Worm (Caenorhabditis elegans) whole organism, young adult: ENCODE results near the gene yap-1.

Experiments used
- C06A6.2 ChIP-seq: fragments of 200-800 bp; sonication (Bioruptor generic); conservative IDR thresholded peaks from 2 replicates; pipeline ENCODE4 v1.3.6; 2022; ENCODE audit warnings: missing genetic modification characterization, missing compliant biosample characterization
- F33H1.4 ChIP-seq: fragments of 200-800 bp; sonication (Bioruptor generic); IDR thresholded peaks from 2 replicates; pipeline ENCODE4 v1.3.6; 2022; ENCODE audit warnings: missing genetic modification reagents, missing genetic modification characterization, missing compliant biosample characterization
- F37B4.10 ChIP-seq: fragments of 200-800 bp; sonication (Bioruptor generic); IDR thresholded peaks from 2 replicates; pipeline ENCODE4 v1.3.6; 2022; ENCODE audit warnings: missing genetic modification characterization, missing compliant biosample characterization
- F55B11.4 ChIP-seq: sonication (generic microtip); optimal IDR thresholded peaks from 2 replicates; lab custom pipeline; 2016; ENCODE audit warnings: missing compliant biosample characterization, missing genetic modification characterization, borderline replicate concordance; ENCODE audit not compliant: insufficient read depth
- F57A8.1 ChIP-seq: fragments of 200-800 bp; sonication (Bioruptor generic); optimal IDR thresholded peaks from 2 replicates; lab custom pipeline; 2018; ENCODE audit warnings: mild to moderate bottlenecking, missing genetic modification characterization, moderate library complexity, missing compliant biosample characterization
- F57C9.4 ChIP-seq: sonication (generic microtip); optimal IDR thresholded peaks from 2 replicates; lab custom pipeline; 2017; ENCODE audit warnings: mild to moderate bottlenecking, missing genetic modification characterization, missing compliant biosample characterization
- T26A5.8 ChIP-seq: sonication (generic microtip); optimal IDR thresholded peaks from 2 replicates; lab custom pipeline; 2016; ENCODE audit warnings: missing genetic modification characterization, missing compliant biosample characterization
- Y53F4B.3 ChIP-seq: fragments of 200-800 bp; sonication (Bioruptor generic); IDR thresholded peaks from 2 replicates; pipeline ENCODE4 v1.3.6; 2022; ENCODE audit warnings: missing genetic modification reagents, missing genetic modification characterization, missing compliant biosample characterization
- Y67H2A.10 ChIP-seq: fragments of 200-800 bp; sonication (Bioruptor generic); conservative IDR thresholded peaks from 2 replicates; pipeline ENCODE4 v1.3.6; 2022; ENCODE audit warnings: missing genetic modification reagents, missing genetic modification characterization, missing compliant biosample characterization
- Y79H2A.3 ChIP-seq: fragments of 200-800 bp; sonication (Bioruptor generic); conservative IDR thresholded peaks from 2 replicates; pipeline ENCODE4 v1.3.6; 2022; ENCODE audit warnings: missing genetic modification reagents, missing genetic modification characterization, missing compliant biosample characterization
- ZK185.1 ChIP-seq: sonication (generic microtip); optimal IDR thresholded peaks from 2 replicates; lab custom pipeline; 2016; ENCODE audit warnings: mild to moderate bottlenecking, missing genetic modification characterization, missing compliant biosample characterization; ENCODE audit not compliant: poor library complexity, severe bottlenecking
- atf-7 ChIP-seq: sonication (generic microtip); optimal IDR thresholded peaks from 2 replicates; lab custom pipeline; 2017; ENCODE audit warnings: mild to moderate bottlenecking, missing genetic modification characterization, missing compliant biosample characterization
- attf-3 ChIP-seq: fragments of 200-800 bp; sonication (Bioruptor generic); conservative IDR thresholded peaks from 2 replicates; pipeline ENCODE4 v1.3.6; 2022; ENCODE audit warnings: missing genetic modification reagents, missing genetic modification characterization, missing compliant biosample characterization
- ceh-100 ChIP-seq: fragments of 200-800 bp; sonication (Bioruptor generic); IDR thresholded peaks from 2 replicates; pipeline ENCODE4 v1.3.6; 2022; ENCODE audit warnings: missing genetic modification reagents, missing genetic modification characterization, missing compliant biosample characterization
- ceh-27 ChIP-seq: fragments of 200-800 bp; sonication (Bioruptor generic); optimal IDR thresholded peaks from 2 replicates; lab custom pipeline; 2018; ENCODE audit warnings: mild to moderate bottlenecking, missing genetic modification characterization, moderate library complexity, missing compliant biosample characterization
- dox-1 ChIP-seq: fragments of 200-800 bp; sonication (Bioruptor generic); IDR thresholded peaks from 2 replicates; pipeline ENCODE4 v1.3.6; 2022; ENCODE audit warnings: missing genetic modification reagents, missing genetic modification characterization, missing compliant biosample characterization
- dpff-1 ChIP-seq: sonication (generic microtip); optimal IDR thresholded peaks from 2 replicates; lab custom pipeline; 2017; ENCODE audit warnings: mild to moderate bottlenecking, missing genetic modification characterization, missing compliant biosample characterization
- efl-1 ChIP-seq: fragments of 150-350 bp; optimal IDR thresholded peaks from 2 replicates; lab custom pipeline; 2014; ENCODE audit warnings: missing biosample characterization, missing genetic modification reagents, missing genetic modification characterization
- egl-18 ChIP-seq: fragments of 200-800 bp; sonication (Bioruptor generic); IDR thresholded peaks from 2 replicates; pipeline ENCODE4 v1.3.6; 2022; ENCODE audit warnings: missing genetic modification reagents, missing genetic modification characterization, missing compliant biosample characterization
- egrh-3 ChIP-seq: fragments of 200-800 bp; sonication (Bioruptor generic); IDR thresholded peaks from 2 replicates; pipeline ENCODE4 v1.3.6; 2022; ENCODE audit warnings: missing genetic modification reagents, missing genetic modification characterization, missing compliant biosample characterization
- hmg-20 ChIP-seq: fragments of 200-800 bp; sonication (Bioruptor generic); IDR thresholded peaks from 2 replicates; pipeline ENCODE4 v1.3.6; 2022; ENCODE audit warnings: missing genetic modification reagents, missing genetic modification characterization, missing compliant biosample characterization
- lag-1 ChIP-seq: fragments of 200-800 bp; sonication (Bioruptor generic); IDR thresholded peaks from 2 replicates; pipeline ENCODE4 v1.3.6; 2022; ENCODE audit warnings: missing genetic modification reagents, missing genetic modification characterization, missing compliant biosample characterization
- let-526 ChIP-seq: fragments of 200-800 bp; sonication (Bioruptor generic); IDR thresholded peaks from 2 replicates; pipeline ENCODE4 v1.3.6; 2022; ENCODE audit warnings: missing genetic modification reagents, missing genetic modification characterization, missing compliant biosample characterization
- let-607 ChIP-seq, 2 experiments: fragments of 200-800 bp in 1 of 2; sonication (Bioruptor generic) in 1 of 2; sonication (generic microtip) in 1 of 2; optimal IDR thresholded peaks; 2 replicates each; lab custom pipeline; 2016 to 2018; ENCODE audit warnings: mild to moderate bottlenecking in 2 of 2, missing compliant biosample characterization in 2 of 2, missing genetic modification characterization in 2 of 2, moderate library complexity in 2 of 2, missing genotype in 1 of 2
- lin-26 ChIP-seq: fragments of 200-800 bp; sonication (Bioruptor generic); IDR thresholded peaks from 2 replicates; pipeline ENCODE4 v1.3.6; 2022; ENCODE audit warnings: missing genetic modification reagents, missing genetic modification characterization, missing compliant biosample characterization
- lin-35 ChIP-seq, 3 experiments: fragments of 150-350 bp in 2 of 3; sonication (generic microtip) in 1 of 3; optimal IDR thresholded peaks; 2 replicates each; lab custom pipeline; 2014 to 2018; ENCODE audit warnings: missing biosample characterization in 3 of 3, missing genetic modification characterization in 3 of 3, missing genetic modification reagents in 3 of 3
- lin-54 ChIP-seq: fragments of 200-800 bp; sonication (Bioruptor generic); optimal IDR thresholded peaks from 2 replicates; lab custom pipeline; 2018; ENCODE audit warnings: mild to moderate bottlenecking, missing genetic modification characterization, missing compliant biosample characterization
- madf-10 ChIP-seq: sonication (generic microtip); optimal IDR thresholded peaks from 2 replicates; lab custom pipeline; 2016; ENCODE audit warnings: mild to moderate bottlenecking, missing genetic modification characterization, missing compliant biosample characterization
- madf-8 ChIP-seq: fragments of 200-800 bp; sonication (Bioruptor generic); conservative IDR thresholded peaks from 2 replicates; pipeline ENCODE4 v1.3.6; 2022; ENCODE audit warnings: missing genetic modification reagents, missing genetic modification characterization, missing compliant biosample characterization
- mcd-1 ChIP-seq: fragments of 200-800 bp; sonication (Bioruptor generic); IDR thresholded peaks from 2 replicates; pipeline ENCODE4 v1.3.6; 2022; ENCODE audit warnings: missing genetic modification reagents, missing genetic modification characterization, missing compliant biosample characterization
- nhr-120 ChIP-seq: fragments of 200-800 bp; sonication (Bioruptor generic); IDR thresholded peaks from 2 replicates; pipeline ENCODE4 v1.3.6; 2022; ENCODE audit warnings: missing genetic modification characterization, missing compliant biosample characterization
- nhr-80 ChIP-seq: sonication (generic microtip); optimal IDR thresholded peaks from 2 replicates; lab custom pipeline; 2016; ENCODE audit warnings: missing genetic modification characterization, missing compliant biosample characterization
- pbrm-1 ChIP-seq: fragments of 200-800 bp; sonication (Bioruptor generic); IDR thresholded peaks from 2 replicates; pipeline ENCODE4 v1.3.6; 2022; ENCODE audit warnings: missing genetic modification reagents, missing genetic modification characterization, missing compliant biosample characterization
- sea-2 ChIP-seq: fragments of 200-800 bp; sonication (Bioruptor generic); IDR thresholded peaks from 2 replicates; pipeline ENCODE4 v1.3.6; 2022; ENCODE audit warnings: missing genetic modification characterization, missing compliant biosample characterization
- zfh-2 ChIP-seq: fragments of 200-800 bp; sonication (Bioruptor generic); conservative IDR thresholded peaks from 2 replicates; pipeline ENCODE4 v1.3.6; 2022; ENCODE audit warnings: missing genetic modification reagents, missing genetic modification characterization, missing compliant biosample characterization
- zim-3 ChIP-seq: sonication (generic microtip); optimal IDR thresholded peaks from 2 replicates; lab custom pipeline; 2017; ENCODE audit warnings: mild to moderate bottlenecking, missing genetic modification characterization, moderate library complexity, missing compliant biosample characterization
- ztf-28 ChIP-seq: fragments of 200-800 bp; sonication (Bioruptor generic); IDR thresholded peaks from 2 replicates; pipeline ENCODE4 v1.3.6; 2022; ENCODE audit warnings: missing genetic modification reagents, missing genetic modification characterization, missing compliant biosample characterization
- ztf-6 ChIP-seq: fragments of 200-800 bp; sonication (Bioruptor generic); IDR thresholded peaks from 2 replicates; pipeline ENCODE4 v1.3.6; 2022; ENCODE audit warnings: missing genetic modification reagents, missing genetic modification characterization, missing compliant biosample characterization

The yap-1 gene

ce11 chrX:10691643-10692042, at the start of gene yap-1:
Gene yap-1 (plus strand): TSS chrX:10691943.
- TF ChIP-seq nhr-120 (GFP tag; lab: Robert Waterston, UW) (no peak), madf-10 (no peak), Y53F4B.3 (GFP tag; lab: Robert Waterston, UW) (no peak), lin-54 (GFP tag; lab: Kevin White, UChicago) (no peak), efl-1 (no peak), Y67H2A.10 (GFP tag; lab: Robert Waterston, UW) (no peak), lin-26 (GFP tag; lab: Robert Waterston, UW) (no peak), let-526 (GFP tag; lab: Robert Waterston, UW) (no peak)

DNA sequence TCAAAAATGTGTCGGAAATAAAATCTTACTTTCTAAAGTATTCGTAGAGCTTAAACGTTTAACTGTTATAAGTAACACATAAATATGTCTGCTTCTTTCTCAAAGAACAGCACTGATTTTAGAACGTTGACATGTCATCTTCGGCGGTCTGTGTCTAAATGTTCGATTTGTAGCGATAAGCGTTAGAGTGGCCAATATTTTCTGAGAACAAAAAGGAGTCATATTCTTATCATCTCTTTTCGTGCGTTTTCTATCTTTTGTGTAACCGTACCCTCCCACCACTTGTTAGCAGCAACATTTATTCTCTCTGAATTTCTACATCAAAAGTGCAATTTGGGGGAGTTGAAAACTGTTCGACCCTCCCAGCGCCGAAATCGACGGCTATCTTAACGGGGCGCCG, 46.6 kb upstream of the yap-1 start:
- no peak for TF ChIP-seq Y67H2A.10 (GFP tag; lab: Robert Waterston, UW)
- peak; percentile 53 for TF ChIP-seq nhr-80 (tag; lab: Kevin White, UChicago)

ce11 chrX:10647590-10648105, 44.1 kb upstream of the yap-1 start:
- TF ChIP-seq ztf-28 (no peak), zfh-2 (GFP tag; lab: Robert Waterston, UW) (peak; percentile 68), dpff-1 (tag; lab: Kevin White, UChicago) (no peak), T26A5.8 (no peak), sea-2 (GFP tag; lab: Robert Waterston, UW) (0 out of 2 replicates have a peak, but pooled peaks have one; percentile 36), atf-7 (tag; lab: Kevin White, UChicago) (no peak), egrh-3 (GFP tag; lab: Robert Waterston, UW) (no peak), lin-35 (GFP tag; optimal IDR thresholded peaks at IDR 0.05; lab: Kevin White, UChicago) (no peak), ztf-6 (GFP tag; lab: Robert Waterston, UW) (no peak), ceh-100 (GFP tag; lab: Robert Waterston, UW) (no peak), madf-8 (GFP tag; lab: Robert Waterston, UW) (no peak), let-607 (tag; optimal IDR thresholded peaks at IDR 0.05; lab: Kevin White, UChicago) (no peak), lag-1 (GFP tag; lab: Robert Waterston, UW) (0 out of 2 replicates have a peak, but pooled peaks have one; percentile 42), F57A8.1 (no peak), F37B4.10 (GFP tag; lab: Robert Waterston, UW) (no peak), Y79H2A.3 (GFP tag; lab: Robert Waterston, UW) (no peak), pbrm-1 (GFP tag; lab: Robert Waterston, UW) (no peak), F55B11.4 (tag; lab: Kevin White, UChicago) (no peak), ZK185.1 (tag; lab: Kevin White, UChicago) (no peak), attf-3 (GFP tag; lab: Robert Waterston, UW) (no peak), F57C9.4 (tag; lab: Kevin White, UChicago) (no peak), zim-3 (no peak)

ce11 chrX:10650103-10650502, 41.6 kb upstream of the yap-1 start:
- TF ChIP-seq mcd-1 (no peak), ceh-27 (no peak), Y67H2A.10 (GFP tag; lab: Robert Waterston, UW) (no peak), pbrm-1 (GFP tag; lab: Robert Waterston, UW) (no peak), dox-1 (no peak), C06A6.2 (GFP tag; lab: Robert Waterston, UW) (no peak), F33H1.4 (GFP tag; lab: Robert Waterston, UW) (no peak), hmg-20 (GFP tag; lab: Robert Waterston, UW) (no peak), egl-18 (GFP tag; lab: Robert Waterston, UW) (no peak)
